Worm (Caenorhabditis elegans): ENCODE data around the gene ceh-43.
A peak's percentile ranks its signal among the peaks of the same experiment; 100 is the strongest.

ceh-43 gene

DNA sequence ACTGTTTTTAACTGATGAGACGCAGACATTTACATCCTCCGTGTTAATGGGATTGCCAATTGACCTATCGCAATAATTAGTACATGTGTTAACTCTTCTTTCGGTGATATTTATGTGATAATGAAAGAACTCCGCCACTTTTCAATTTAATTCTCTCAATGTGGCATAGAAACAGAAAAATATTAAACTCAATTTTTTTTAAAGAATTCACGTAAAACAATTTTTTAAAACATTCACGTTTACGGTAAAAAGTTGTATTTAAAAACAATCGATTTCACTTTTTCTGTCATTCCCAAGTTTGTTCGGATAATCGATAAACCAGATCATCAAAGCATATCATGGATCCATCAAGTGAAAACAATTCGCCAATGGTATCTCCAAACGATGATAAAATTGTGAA is 19.1 kb upstream of the ceh-43 start, which contains the start of gene mstr-2:
TSS of gene mstr-2 (plus strand) at position 301 of the 400 bp plus-strand sequence.
- TF ChIP-seq T22C8.4 (GFP tag; IDR thresholded peaks at IDR 0.05): no peak
- no peak for TF ChIP-seq ztf-23 (GFP tag; IDR thresholded peaks at IDR 0.05)
- TF ChIP-seq med-1 (GFP tag; optimal IDR thresholded peaks at IDR 0.05; ENCODE audit: insufficient read depth): no peak
- no peak for TF ChIP-seq klf-2 (GFP tag; conservative IDR thresholded peaks at IDR 0.05)
- no peak for TF ChIP-seq ref-1 (GFP tag; conservative IDR thresholded peaks at IDR 0.05)
- TF ChIP-seq tab-1 (GFP tag; IDR thresholded peaks at IDR 0.05): no peak
- no peak for TF ChIP-seq flt-1 (GFP tag; IDR thresholded peaks at IDR 0.05)
- no peak for TF ChIP-seq cog-1 (tag; optimal IDR thresholded peaks at IDR 0.05)
- no peak for TF ChIP-seq ztf-29 (GFP tag; IDR thresholded peaks at IDR 0.05)

DNA sequence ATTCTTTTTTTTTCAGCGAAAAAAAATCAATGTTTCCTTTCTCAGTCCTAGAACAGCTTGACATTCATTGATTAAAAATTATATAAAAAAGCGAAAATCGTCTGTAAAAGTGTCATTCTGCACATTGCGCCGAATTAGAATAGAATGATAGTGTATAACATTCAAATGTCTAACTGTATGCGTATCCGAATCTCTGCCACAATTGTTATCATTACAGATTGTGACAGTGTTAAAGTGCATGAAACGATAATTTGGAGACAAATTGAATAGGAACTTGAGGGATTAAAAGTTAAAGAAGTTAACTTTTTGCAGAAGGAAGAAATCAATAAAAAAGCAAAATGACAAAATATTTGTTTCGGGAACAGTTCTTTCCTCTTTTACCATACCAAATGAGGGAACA is 18.6 kb upstream of the ceh-43 start:
- TF ChIP-seq flt-1 (GFP tag; IDR thresholded peaks at IDR 0.05): no peak
- no peak for TF ChIP-seq ztf-23 (GFP tag; IDR thresholded peaks at IDR 0.05)
- TF ChIP-seq cog-1 (tag; optimal IDR thresholded peaks at IDR 0.05): no peak
- no peak for TF ChIP-seq tab-1 (GFP tag; IDR thresholded peaks at IDR 0.05)
- no peak for TF ChIP-seq ref-1 (GFP tag; conservative IDR thresholded peaks at IDR 0.05)
- TF ChIP-seq med-1 (GFP tag; optimal IDR thresholded peaks at IDR 0.05; ENCODE audit: insufficient read depth): no peak
- no peak for TF ChIP-seq ztf-29 (GFP tag; IDR thresholded peaks at IDR 0.05)

DNA sequence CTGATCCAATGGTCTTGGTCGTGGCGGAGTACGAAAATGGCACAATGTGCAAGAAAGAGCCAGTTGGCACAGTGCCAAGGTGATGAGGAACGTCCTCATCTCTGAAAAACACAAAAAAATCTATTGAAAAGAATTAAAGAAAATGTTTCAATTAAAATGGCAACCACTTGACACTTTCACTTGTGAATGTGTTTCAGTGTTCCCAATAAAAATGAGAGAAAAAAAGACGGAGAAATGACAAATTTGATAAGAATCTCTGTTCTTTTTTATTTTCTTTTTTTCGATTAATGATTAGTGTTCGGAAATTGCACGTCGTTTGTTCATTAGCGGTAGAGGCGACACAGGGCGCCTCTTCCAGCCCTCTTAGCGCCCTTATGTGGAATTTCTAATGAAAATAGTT is 17.5 kb upstream of the ceh-43 start, which contains the start of gene ndg-4:
TSS of gene ndg-4 (minus strand) at position 101 of the 400 bp plus-strand sequence.
- TF ChIP-seq flt-1 (GFP tag; IDR thresholded peaks at IDR 0.05): no peak
- TF ChIP-seq ztf-23 (GFP tag; IDR thresholded peaks at IDR 0.05): no peak
- TF ChIP-seq tab-1 (GFP tag; IDR thresholded peaks at IDR 0.05): no peak
- no peak for TF ChIP-seq klf-2 (GFP tag; conservative IDR thresholded peaks at IDR 0.05)
- no peak for TF ChIP-seq med-1 (GFP tag; optimal IDR thresholded peaks at IDR 0.05; ENCODE audit: insufficient read depth)
- TF ChIP-seq ztf-29 (GFP tag; IDR thresholded peaks at IDR 0.05): no peak
- TF ChIP-seq T22C8.4 (GFP tag; IDR thresholded peaks at IDR 0.05): no peak
- no peak for TF ChIP-seq ref-1 (GFP tag; conservative IDR thresholded peaks at IDR 0.05)
- TF ChIP-seq cog-1 (tag; optimal IDR thresholded peaks at IDR 0.05): no peak

DNA sequence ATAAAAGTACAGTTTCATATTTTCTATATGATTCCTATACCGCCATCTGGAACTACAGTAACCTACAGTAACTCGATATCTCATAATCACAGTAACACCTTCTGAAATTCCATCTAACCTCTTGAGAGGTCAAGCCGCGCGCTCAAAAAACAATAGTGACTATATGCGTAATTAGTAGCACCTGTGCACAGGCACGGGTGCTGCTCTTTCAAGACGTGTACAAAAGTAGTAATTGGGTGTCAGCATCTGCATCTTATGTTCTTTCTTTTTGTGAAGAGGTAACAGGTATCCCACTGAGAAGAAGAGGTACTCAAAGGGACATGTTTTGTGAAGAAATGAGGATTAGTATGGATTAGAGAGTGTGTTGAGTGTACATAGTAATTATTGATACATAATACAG is 11.6 kb upstream of the ceh-43 start:
- TF ChIP-seq ztf-23 (GFP tag; IDR thresholded peaks at IDR 0.05) (no peak), tab-1 (GFP tag; IDR thresholded peaks at IDR 0.05) (no peak), flt-1 (GFP tag; IDR thresholded peaks at IDR 0.05) (no peak)

DNA sequence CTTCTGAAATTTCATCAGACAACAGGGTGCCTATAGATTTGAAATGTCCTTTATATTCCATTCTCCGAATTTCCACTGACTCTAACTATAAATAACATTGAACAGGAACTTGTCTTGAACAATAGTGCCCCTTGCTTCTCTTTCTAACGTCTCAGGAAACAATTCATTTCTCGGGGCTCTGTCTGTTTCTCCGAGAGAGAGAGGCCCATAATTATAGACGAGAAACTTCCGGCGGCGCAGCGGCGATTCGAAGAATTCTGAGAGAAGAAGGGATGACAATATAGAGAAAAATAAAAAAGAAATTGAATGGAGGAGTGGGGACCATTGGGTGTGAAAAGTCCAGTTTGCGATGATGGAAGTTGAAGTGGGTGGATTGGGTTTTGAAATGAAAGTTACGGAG is 10.5 kb upstream of the ceh-43 start:
- TF ChIP-seq tab-1 (GFP tag; IDR thresholded peaks at IDR 0.05): 0 out of 2 replicates have a peak, but pooled peaks have one; percentile 36
- TF ChIP-seq ref-1 (GFP tag; conservative IDR thresholded peaks at IDR 0.05): no peak
- TF ChIP-seq T22C8.4 (GFP tag; IDR thresholded peaks at IDR 0.05): no peak
- no peak for TF ChIP-seq med-1 (GFP tag; optimal IDR thresholded peaks at IDR 0.05; ENCODE audit: insufficient read depth)
- TF ChIP-seq flt-1 (GFP tag; IDR thresholded peaks at IDR 0.05): no peak
- no peak for TF ChIP-seq klf-2 (GFP tag; conservative IDR thresholded peaks at IDR 0.05)
- no peak for TF ChIP-seq ztf-29 (GFP tag; IDR thresholded peaks at IDR 0.05)

DNA sequence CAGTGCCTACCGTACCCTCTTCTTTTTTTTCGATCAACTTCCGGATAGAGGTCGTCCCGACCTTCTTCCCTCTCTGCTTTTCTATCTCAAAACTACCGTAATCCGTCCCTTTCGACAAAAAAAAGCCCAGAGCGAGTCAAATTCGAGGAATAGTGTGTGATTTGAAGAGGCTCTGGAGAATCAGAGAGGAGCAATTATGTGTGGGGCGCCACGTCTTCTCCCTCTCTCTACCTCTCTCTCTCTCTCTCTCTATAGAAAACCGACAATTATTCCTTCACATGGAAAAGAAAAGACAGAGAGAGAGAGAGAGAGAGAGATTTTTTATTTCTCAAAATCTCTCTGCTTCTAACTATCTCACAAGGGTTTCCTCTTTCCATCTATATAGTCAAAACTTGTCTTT is 6.8 kb upstream of the ceh-43 start:
- TF ChIP-seq tab-1 (GFP tag; IDR thresholded peaks at IDR 0.05) (no peak), med-1 (GFP tag; optimal IDR thresholded peaks at IDR 0.05; ENCODE audit: insufficient read depth) (no peak), klf-2 (GFP tag; conservative IDR thresholded peaks at IDR 0.05) (no peak), ref-1 (GFP tag; conservative IDR thresholded peaks at IDR 0.05) (no peak), flt-1 (GFP tag; IDR thresholded peaks at IDR 0.05) (no peak)

DNA sequence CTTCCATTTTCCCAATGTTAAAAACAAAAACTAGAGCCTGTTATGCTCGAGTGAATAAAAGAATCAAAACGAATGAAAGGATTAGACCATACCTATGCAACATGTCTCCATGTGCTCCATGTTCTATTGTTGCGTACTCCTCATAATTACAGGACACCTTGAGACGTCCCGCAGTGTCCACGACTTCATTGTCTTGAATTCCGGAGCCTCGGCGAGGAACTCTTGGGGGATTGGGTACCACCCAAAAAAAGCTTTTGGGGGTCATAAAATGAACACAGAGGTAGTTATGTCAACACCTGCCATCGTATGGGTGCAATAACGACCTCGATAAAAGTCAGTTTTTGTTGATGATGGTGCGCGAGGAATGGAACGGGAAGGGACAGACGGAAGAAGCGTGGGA is 5.2 kb upstream of the ceh-43 start:
- TF ChIP-seq ref-1 (GFP tag; conservative IDR thresholded peaks at IDR 0.05) (no peak), klf-2 (GFP tag; conservative IDR thresholded peaks at IDR 0.05) (no peak), tab-1 (GFP tag; IDR thresholded peaks at IDR 0.05) (no peak), med-1 (GFP tag; optimal IDR thresholded peaks at IDR 0.05; ENCODE audit: insufficient read depth) (no peak), flt-1 (GFP tag; IDR thresholded peaks at IDR 0.05) (no peak), cog-1 (tag; optimal IDR thresholded peaks at IDR 0.05) (no peak), ztf-29 (GFP tag; IDR thresholded peaks at IDR 0.05) (no peak), T22C8.4 (GFP tag; IDR thresholded peaks at IDR 0.05) (no peak), ztf-23 (GFP tag; IDR thresholded peaks at IDR 0.05) (no peak)

DNA sequence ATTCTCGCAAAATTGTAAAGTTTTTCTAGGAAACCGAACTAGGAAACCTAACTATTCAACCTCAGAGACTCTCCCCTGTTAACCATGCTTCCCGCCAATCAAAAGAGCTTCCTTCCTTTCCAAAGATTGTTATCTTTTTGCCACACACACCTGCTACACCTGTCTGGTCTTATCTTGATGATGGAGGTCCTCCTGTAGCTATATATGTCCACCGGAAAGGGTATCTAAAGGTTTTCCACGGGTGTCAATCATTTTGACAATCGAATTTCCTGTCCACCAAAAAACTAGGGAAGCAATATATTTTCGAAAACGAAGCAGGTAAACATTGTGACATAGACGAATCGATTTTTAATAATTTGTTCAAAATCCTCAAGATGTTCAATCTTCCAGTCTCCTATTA is 4.0 kb upstream of the ceh-43 start:
- TF ChIP-seq med-1 (GFP tag; optimal IDR thresholded peaks at IDR 0.05; ENCODE audit: insufficient read depth) (no peak), T22C8.4 (GFP tag; IDR thresholded peaks at IDR 0.05) (no peak), ref-1 (GFP tag; conservative IDR thresholded peaks at IDR 0.05) (no peak), flt-1 (GFP tag; IDR thresholded peaks at IDR 0.05) (no peak), ztf-29 (GFP tag; IDR thresholded peaks at IDR 0.05) (no peak), klf-2 (GFP tag; conservative IDR thresholded peaks at IDR 0.05) (no peak), cog-1 (tag; optimal IDR thresholded peaks at IDR 0.05) (no peak), tab-1 (GFP tag; IDR thresholded peaks at IDR 0.05) (no peak), ztf-23 (GFP tag; IDR thresholded peaks at IDR 0.05) (no peak)

DNA sequence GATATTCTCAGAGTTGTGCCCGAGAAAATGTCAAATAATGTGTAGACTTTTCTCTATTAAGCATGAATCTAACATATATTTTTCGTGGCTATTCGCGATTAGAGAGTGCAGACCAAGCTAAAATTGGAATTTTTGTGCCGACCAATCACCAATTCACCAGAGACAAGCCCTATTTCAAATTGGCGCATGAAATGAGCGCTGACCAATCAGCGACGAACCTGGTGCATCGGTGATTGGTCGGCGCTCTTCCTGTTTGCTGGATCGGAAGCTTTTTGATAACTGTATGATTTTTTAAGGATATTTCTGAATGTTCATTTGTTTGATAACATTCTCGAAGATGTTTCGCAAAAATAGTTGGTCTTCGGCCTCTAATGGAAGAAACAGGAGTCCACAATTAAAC is 3.6 kb upstream of the ceh-43 start:
- no peak for TF ChIP-seq ztf-29 (GFP tag; IDR thresholded peaks at IDR 0.05)
- no peak for TF ChIP-seq ref-1 (GFP tag; conservative IDR thresholded peaks at IDR 0.05)

DNA sequence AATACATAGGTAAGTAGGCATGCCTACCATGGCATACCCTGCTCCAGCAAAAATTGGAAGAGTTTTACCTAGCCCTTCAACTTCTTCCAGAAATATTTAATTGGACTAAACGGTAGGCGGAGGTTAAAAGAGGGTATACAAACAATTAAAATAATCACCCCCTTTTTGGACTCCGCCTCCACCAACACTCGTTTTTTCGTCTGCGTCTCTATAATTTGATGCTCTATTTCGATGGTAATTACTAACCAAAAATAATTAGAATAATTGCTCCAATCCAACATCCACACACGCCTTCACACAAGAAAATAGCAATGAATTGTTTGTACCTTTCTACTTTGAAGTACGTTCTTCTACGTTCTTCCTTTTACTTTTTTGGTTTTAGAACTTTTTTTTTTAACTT is 3.0 kb upstream of the ceh-43 start:
- TF ChIP-seq ztf-23 (GFP tag; IDR thresholded peaks at IDR 0.05) (no peak), flt-1 (GFP tag; IDR thresholded peaks at IDR 0.05) (no peak), klf-2 (GFP tag; conservative IDR thresholded peaks at IDR 0.05) (no peak), cog-1 (tag; optimal IDR thresholded peaks at IDR 0.05) (no peak), T22C8.4 (GFP tag; IDR thresholded peaks at IDR 0.05) (no peak), ref-1 (GFP tag; conservative IDR thresholded peaks at IDR 0.05) (no peak), med-1 (GFP tag; optimal IDR thresholded peaks at IDR 0.05; ENCODE audit: insufficient read depth) (no peak), ztf-29 (GFP tag; IDR thresholded peaks at IDR 0.05) (no peak), tab-1 (GFP tag; IDR thresholded peaks at IDR 0.05) (no peak)
